Worm (Caenorhabditis elegans): ENCODE results near the gene melo-3.

- TF ChIP-seq flt-1 (GFP tag; IDR thresholded peaks at IDR 0.05) (no peak), ztf-29 (GFP tag; IDR thresholded peaks at IDR 0.05) (no peak), cog-1 (tag; optimal IDR thresholded peaks at IDR 0.05) (no peak), med-1 (GFP tag; optimal IDR thresholded peaks at IDR 0.05; ENCODE audit: insufficient read depth) (no peak), T22C8.4 (GFP tag; IDR thresholded peaks at IDR 0.05) (no peak), tab-1 (GFP tag; IDR thresholded peaks at IDR 0.05) (no peak), klf-2 (GFP tag; conservative IDR thresholded peaks at IDR 0.05) (no peak), ref-1 (GFP tag; conservative IDR thresholded peaks at IDR 0.05) (no peak), ztf-23 (GFP tag; IDR thresholded peaks at IDR 0.05) (no peak)
Measured at ce11 chrV:14991489-14991888, 45.2 kb downstream of the melo-3 start.

All from whole organism, midembryonic.